Worm (Caenorhabditis elegans) whole organism, mixed stage, embryonic: ENCODE measurements around the gene ceh-48.

Source experiments
- elt-1 ChIP-seq: sonication (generic microtip); optimal IDR thresholded peaks from 2 replicates; lab custom pipeline; 2017; ENCODE audit warnings: missing genetic modification characterization, mild to moderate bottlenecking, missing compliant biosample characterization, antibody characterized with exemption, moderate library complexity, borderline replicate concordance; ENCODE audit not compliant: insufficient read depth
- nhr-237 ChIP-seq: fragments of 150-350 bp; optimal IDR thresholded peaks from 2 replicates; lab custom pipeline; 2014; ENCODE audit warnings: missing biosample characterization, missing genetic modification characterization
- nhr-76 ChIP-seq: sonication (generic microtip); optimal IDR thresholded peaks from 2 replicates; lab custom pipeline; 2017; ENCODE audit warnings: missing biosample characterization, missing genetic modification characterization
- tbx-8 ChIP-seq: fragments of 200-800 bp; sonication (Bioruptor generic); optimal IDR thresholded peaks from 2 replicates; lab custom pipeline; 2018; ENCODE audit warnings: mild to moderate bottlenecking, missing genetic modification characterization, moderate library complexity, missing compliant biosample characterization
- unc-62 ChIP-seq: fragments of 150-350 bp; optimal IDR thresholded peaks from 2 replicates; lab custom pipeline; 2014; ENCODE audit warnings: missing biosample characterization, missing genetic modification reagents, missing genetic modification characterization

- TF ChIP-seq nhr-237 (tag; lab: Kevin White, UChicago), result no peak
- peak; percentile 46 for TF ChIP-seq elt-1 (tag; lab: Kevin White, UChicago)
- TF ChIP-seq unc-62 (GFP tag; lab: Kevin White, UChicago), result no peak
- no peak for TF ChIP-seq nhr-76 (tag; lab: Kevin White, UChicago)
- TF ChIP-seq tbx-8 (GFP tag; lab: Kevin White, UChicago), result no peak
These were observed 21.7 kb downstream of the ceh-48 start for ce11 chrIV:6833617-6834016.
